Worm (Caenorhabditis elegans) whole organism, L4 larva: ENCODE results near the gene srx-117.

Experiments used
- D1046.2 ChIP-seq: fragments of 200-800 bp; sonication (Bioruptor generic); IDR thresholded peaks from 2 replicates; pipeline ENCODE4 v1.3.6; 2022; ENCODE audit warnings: missing genetic modification characterization, missing compliant biosample characterization
- F10B5.3 ChIP-seq: sonication (generic microtip); optimal IDR thresholded peaks from 2 replicates; lab custom pipeline; 2016; ENCODE audit warnings: mild to moderate bottlenecking, missing genetic modification characterization, missing compliant biosample characterization
- F26F4.8 ChIP-seq: fragments of 200-800 bp; sonication (Bioruptor generic); conservative IDR thresholded peaks from 2 replicates; pipeline ENCODE4 v1.3.6; 2022; ENCODE audit warnings: missing genetic modification characterization, missing compliant biosample characterization
- F44E2.7 ChIP-seq: fragments of 200-800 bp; sonication (Bioruptor generic); IDR thresholded peaks from 2 replicates; pipeline ENCODE4 v2.1.2; 2022; ENCODE audit warnings: missing genetic modification characterization, missing compliant biosample characterization
- R02D3.7 ChIP-seq: fragments of 150-350 bp; sonication (generic microtip); optimal IDR thresholded peaks from 3 replicates; lab custom pipeline; 2014; ENCODE audit warnings: missing biosample characterization, missing genetic modification characterization
- T20F7.1 ChIP-seq: fragments of 200-800 bp; sonication (Bioruptor generic); optimal IDR thresholded peaks from 2 replicates; lab custom pipeline; 2018; ENCODE audit warnings: mild to moderate bottlenecking, missing genetic modification characterization, missing compliant biosample characterization
- T26A8.4 ChIP-seq: fragments of 200-800 bp; sonication (Bioruptor generic); IDR thresholded peaks from 2 replicates; pipeline ENCODE4 v1.3.6; 2022; ENCODE audit warnings: missing genetic modification characterization, missing compliant biosample characterization
- Y48G9A.11 ChIP-seq: fragments of 200-800 bp; sonication (Bioruptor generic); IDR thresholded peaks from 2 replicates; pipeline ENCODE4 v1.3.6; 2022; ENCODE audit warnings: missing genetic modification reagents, missing genetic modification characterization, missing compliant biosample characterization
- Y75B8A.6 ChIP-seq: fragments of 200-800 bp; sonication (Bioruptor generic); IDR thresholded peaks from 2 replicates; pipeline ENCODE4 v1.3.6; 2022; ENCODE audit warnings: missing genetic modification reagents, missing genetic modification characterization, missing compliant biosample characterization
- ZK337.2 ChIP-seq: fragments of 200-800 bp; sonication (Bioruptor generic); IDR thresholded peaks from 2 replicates; pipeline ENCODE4 v1.3.6; 2022; ENCODE audit warnings: missing genetic modification reagents, missing genetic modification characterization, missing compliant biosample characterization
- ZK546.5 ChIP-seq, 2 experiments: sonication (generic microtip); optimal IDR thresholded peaks; 2 replicates each; lab custom pipeline; 2017; ENCODE audit warnings: missing biosample characterization in 2 of 2, missing genetic modification characterization in 2 of 2
- aha-1 ChIP-seq: fragments of 150-350 bp; peaks from one replicate; lab custom pipeline; 2014; ENCODE audit warnings: missing biosample characterization, missing genetic modification characterization
- ceh-44 ChIP-seq: fragments of 200-800 bp; sonication (Bioruptor generic); IDR thresholded peaks from 2 replicates; pipeline ENCODE4 v1.3.6; 2022; ENCODE audit warnings: missing genetic modification reagents, missing genetic modification characterization, missing compliant biosample characterization
- daf-12 ChIP-seq: fragments of 150-350 bp; optimal IDR thresholded peaks from 2 replicates; lab custom pipeline; 2014; ENCODE audit warnings: missing biosample characterization, missing genetic modification reagents, missing genetic modification characterization
- daf-16 ChIP-seq, 3 experiments: sonication (generic microtip); optimal IDR thresholded peaks; 2 replicates each; lab custom pipeline; 2016 to 2017; ENCODE audit warnings: missing genetic modification characterization in 3 of 3, missing genetic modification reagents in 3 of 3, mild to moderate bottlenecking in 2 of 3, missing compliant biosample characterization in 2 of 3, missing biosample characterization in 1 of 3, moderate library complexity in 1 of 3
- dmd-8 ChIP-seq: fragments of 200-800 bp; sonication (Bioruptor generic); IDR thresholded peaks from 2 replicates; pipeline ENCODE4 v1.3.6; 2022; ENCODE audit warnings: missing genetic modification characterization, missing compliant biosample characterization
- dve-1 ChIP-seq: sonication (generic microtip); optimal IDR thresholded peaks from 2 replicates; lab custom pipeline; 2017; ENCODE audit warnings: antibody characterized with exemption, mild to moderate bottlenecking, missing genetic modification characterization, missing compliant biosample characterization; ENCODE audit not compliant: insufficient read depth
- fos-1 ChIP-seq: fragments of 150-350 bp; optimal IDR thresholded peaks from 2 replicates; lab custom pipeline; 2014; ENCODE audit warnings: missing biosample characterization, missing genetic modification characterization
- hif-1 ChIP-seq, 2 experiments: sonication (generic microtip); optimal IDR thresholded peaks; 2 replicates each; lab custom pipeline; 2016 to 2017; ENCODE audit warnings: missing compliant biosample characterization in 2 of 2, missing genetic modification characterization in 2 of 2, missing genetic modification reagents in 2 of 2, missing genotype in 2 of 2, mild to moderate bottlenecking in 1 of 2
- lim-7 ChIP-seq: fragments of 200-800 bp; sonication (Bioruptor generic); IDR thresholded peaks from 2 replicates; pipeline ENCODE4 v1.3.6; 2022; ENCODE audit warnings: missing genetic modification characterization, missing compliant biosample characterization
- lin-13 ChIP-seq: fragments of 150-350 bp; optimal IDR thresholded peaks from 2 replicates; lab custom pipeline; 2014; ENCODE audit warnings: missing biosample characterization, missing genetic modification reagents, missing genetic modification characterization
- lin-29 ChIP-seq: fragments of 200-800 bp; sonication (Bioruptor generic); IDR thresholded peaks from 2 replicates; pipeline ENCODE4 v1.3.6; 2022; ENCODE audit warnings: missing genetic modification reagents, missing genetic modification characterization, missing compliant biosample characterization
- lin-39 ChIP-seq: fragments of 150-350 bp; optimal IDR thresholded peaks from 2 replicates; lab custom pipeline; 2014; ENCODE audit warnings: missing biosample characterization, missing genetic modification reagents, missing genetic modification characterization
- madf-5 ChIP-seq, 2 experiments: fragments of 200-800 bp; sonication (Bioruptor generic); IDR thresholded peaks; 2 replicates each; pipeline ENCODE4 v1.3.6; 2022; ENCODE audit warnings: missing compliant biosample characterization in 2 of 2, missing genetic modification characterization in 2 of 2
- madf-9 ChIP-seq: fragments of 200-800 bp; sonication (Bioruptor generic); conservative IDR thresholded peaks from 2 replicates; pipeline ENCODE4 v1.3.6; 2022; ENCODE audit warnings: missing genetic modification reagents, missing genetic modification characterization, missing compliant biosample characterization
- mdt-29 ChIP-seq: fragments of 200-800 bp; sonication (Bioruptor generic); IDR thresholded peaks from 2 replicates; pipeline ENCODE4 v1.3.6; 2022; ENCODE audit warnings: missing genetic modification reagents, missing genetic modification characterization, missing compliant biosample characterization
- mes-2 ChIP-seq: sonication (generic microtip); optimal IDR thresholded peaks from 2 replicates; lab custom pipeline; 2016; ENCODE audit warnings: missing genotype, mild to moderate bottlenecking, missing genetic modification characterization, missing compliant biosample characterization; ENCODE audit not compliant: poor library complexity, severe bottlenecking
- mxl-2 ChIP-seq: fragments of 200-800 bp; sonication (Bioruptor generic); conservative IDR thresholded peaks from 2 replicates; pipeline ENCODE4 v1.3.6; 2022; ENCODE audit warnings: missing genetic modification reagents, missing genetic modification characterization, missing compliant biosample characterization
- nhr-102 ChIP-seq: sonication (generic microtip); optimal IDR thresholded peaks from 2 replicates; lab custom pipeline; 2016; ENCODE audit warnings: mild to moderate bottlenecking, missing genetic modification characterization, moderate library complexity, missing compliant biosample characterization
- nhr-111 ChIP-seq: fragments of 200-800 bp; sonication (Bioruptor generic); optimal IDR thresholded peaks from 2 replicates; lab custom pipeline; 2018; ENCODE audit warnings: mild to moderate bottlenecking, missing genetic modification characterization, missing compliant biosample characterization
- nhr-25 ChIP-seq: sonication (generic microtip); optimal IDR thresholded peaks from 2 replicates; lab custom pipeline; 2017; ENCODE audit warnings: missing genetic modification characterization, mild to moderate bottlenecking, missing compliant biosample characterization, antibody characterized with exemption, moderate library complexity, borderline replicate concordance; ENCODE audit not compliant: insufficient read depth
- nhr-28 ChIP-seq: fragments of 150-350 bp; optimal IDR thresholded peaks from 2 replicates; lab custom pipeline; 2014; ENCODE audit warnings: missing biosample characterization, missing genetic modification characterization
- nhr-42 ChIP-seq: fragments of 200-800 bp; sonication (Bioruptor generic); IDR thresholded peaks from 2 replicates; pipeline ENCODE4 v1.3.6; 2022; ENCODE audit warnings: missing genetic modification characterization, missing compliant biosample characterization
- nhr-48 ChIP-seq: sonication (generic microtip); optimal IDR thresholded peaks from 2 replicates; lab custom pipeline; 2016; ENCODE audit warnings: mild to moderate bottlenecking, missing genetic modification characterization, missing compliant biosample characterization
- nhr-6 ChIP-seq: fragments of 150-350 bp; optimal IDR thresholded peaks from 2 replicates; lab custom pipeline; 2014; ENCODE audit warnings: missing biosample characterization, missing genetic modification characterization
- php-3 ChIP-seq: fragments of 200-800 bp; sonication (Bioruptor generic); IDR thresholded peaks from 2 replicates; pipeline ENCODE4 v1.3.6; 2022; ENCODE audit warnings: missing genetic modification reagents, missing genetic modification characterization, missing compliant biosample characterization
- pqm-1 ChIP-seq: sonication (generic microtip); optimal IDR thresholded peaks from 2 replicates; lab custom pipeline; 2017; ENCODE audit warnings: missing biosample characterization, missing genetic modification characterization
- rbr-2 ChIP-seq: sonication (generic microtip); optimal IDR thresholded peaks from 2 replicates; lab custom pipeline; 2016; ENCODE audit warnings: missing genotype, missing genetic modification characterization, missing compliant biosample characterization
- snpc-1.2 ChIP-seq: fragments of 200-800 bp; sonication (Bioruptor generic); IDR thresholded peaks from 2 replicates; pipeline ENCODE4 v1.3.6; 2022; ENCODE audit warnings: missing genetic modification reagents, missing genetic modification characterization, missing compliant biosample characterization
- tra-1 ChIP-seq: fragments of 200-800 bp; sonication (Bioruptor generic); IDR thresholded peaks from 2 replicates; pipeline ENCODE4 v1.3.6; 2022; ENCODE audit warnings: missing genetic modification reagents, missing genetic modification characterization, missing compliant biosample characterization
- unc-130 ChIP-seq: sonication (generic microtip); optimal IDR thresholded peaks from 2 replicates; lab custom pipeline; 2016; ENCODE audit warnings: missing genetic modification reagents, missing genetic modification characterization, missing compliant biosample characterization
- vab-7 ChIP-seq: fragments of 200-800 bp; sonication (Bioruptor generic); IDR thresholded peaks from 2 replicates; pipeline ENCODE4 v1.3.6; 2022; ENCODE audit warnings: missing genetic modification reagents, missing genetic modification characterization, missing compliant biosample characterization
- zag-1 ChIP-seq: fragments of 150-350 bp; optimal IDR thresholded peaks from 2 replicates; lab custom pipeline; 2014; ENCODE audit warnings: missing biosample characterization, missing genetic modification characterization
- zfp-3 ChIP-seq: fragments of 200-800 bp; sonication (Bioruptor generic); conservative IDR thresholded peaks from 2 replicates; pipeline ENCODE4 v1.3.6; 2022; ENCODE audit warnings: missing genetic modification reagents, missing genetic modification characterization, missing compliant biosample characterization
- zip-11 ChIP-seq: fragments of 200-800 bp; sonication (Bioruptor generic); IDR thresholded peaks from 2 replicates; pipeline ENCODE4 v1.3.6; 2022; ENCODE audit warnings: missing genetic modification characterization, missing compliant biosample characterization
- ztf-7 ChIP-seq: fragments of 150-350 bp; optimal IDR thresholded peaks from 2 replicates; lab custom pipeline; 2014; ENCODE audit warnings: missing biosample characterization, missing genetic modification characterization

Gene srx-117

DNA sequence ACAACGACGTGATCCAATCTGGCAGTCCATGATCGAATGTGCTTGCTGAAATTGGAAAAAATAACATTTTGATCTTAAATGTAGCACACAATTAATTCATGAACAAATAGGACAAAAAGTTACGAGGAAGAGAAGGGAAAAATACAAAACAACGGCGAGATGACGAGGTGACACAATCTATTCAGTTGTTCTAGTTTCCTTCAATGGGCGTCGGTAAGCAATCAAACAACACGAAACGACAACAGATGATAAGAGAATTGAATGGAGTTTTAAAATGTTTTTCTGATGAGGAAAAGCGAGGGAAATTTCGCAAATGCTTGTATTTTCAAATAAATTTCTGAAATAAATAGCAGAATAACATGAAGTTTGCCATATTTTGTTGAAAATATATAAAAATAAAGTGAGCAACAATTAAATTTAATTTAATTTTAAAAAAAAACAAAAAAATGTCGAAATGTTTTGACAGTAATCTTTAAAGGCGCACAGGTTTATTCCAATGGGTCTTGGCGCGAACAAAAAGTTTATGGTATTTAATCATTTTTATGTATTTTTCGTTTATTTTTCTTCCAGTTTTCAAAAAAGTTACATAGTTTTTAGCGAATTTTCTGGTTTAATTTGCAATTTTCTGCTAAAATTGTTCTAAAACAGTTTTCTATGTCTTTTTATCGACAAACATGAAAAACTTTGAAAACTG is 21.9 kb downstream of the srx-117 start, which contains the start of gene C14C11.7:
TSS of gene C14C11.7 (minus strand) at position 51 of the 694 bp plus-strand sequence.
- TF ChIP-seq T20F7.1 (GFP tag; lab: Kevin White, UChicago) (no peak), daf-16 (GFP tag; optimal IDR thresholded peaks at IDR 0.05; lab: Kevin White, UChicago) (no peak), daf-16 (tag; optimal IDR thresholded peaks at IDR 0.05; lab: Kevin White, UChicago) (peak; percentile 86), nhr-28 (tag; lab: Kevin White, UChicago) (peak; percentile 41)
- TF ChIP-seq, all 104 proteins: peak for 2

DNA sequence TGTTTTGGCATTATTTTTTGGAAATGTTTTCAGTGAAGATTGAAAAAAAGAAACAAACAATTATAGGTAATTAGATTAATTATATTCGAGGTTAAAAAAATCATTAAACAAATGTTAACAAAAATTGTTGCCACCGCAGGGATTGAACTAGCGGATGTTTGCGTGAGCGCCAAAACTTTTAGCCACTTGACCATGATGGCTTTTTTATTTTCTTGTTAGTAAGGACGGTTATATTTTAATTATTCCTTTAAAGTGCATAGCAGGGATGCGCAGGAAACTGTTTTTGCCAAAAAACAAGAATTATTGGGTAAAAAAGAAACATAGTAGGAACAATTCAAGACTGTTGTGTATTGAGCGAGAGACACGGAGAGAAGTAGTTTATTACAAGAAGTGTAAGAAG is 23.1 kb downstream of the srx-117 start:
- peak; percentile 66 for TF ChIP-seq madf-9 (GFP tag; lab: Robert Waterston, UW)
- TF ChIP-seq zag-1 (tag; lab: Kevin White, UChicago) = no peak
- TF ChIP-seq dve-1 = no peak
- TF ChIP-seq ZK337.2 (GFP tag; lab: Robert Waterston, UW) = 0 out of 2 replicates have a peak, but pooled peaks have one; percentile 43
- no peak for TF ChIP-seq R02D3.7
- peak; percentile 43 for TF ChIP-seq unc-130 (GFP tag; lab: Kevin White, UChicago)
- peak in 1 of 2 experiments; percentile 72 for TF ChIP-seq daf-16 (GFP tag; optimal IDR thresholded peaks at IDR 0.05; lab: Kevin White, UChicago)
- no peak for TF ChIP-seq daf-16 (tag; optimal IDR thresholded peaks at IDR 0.05; lab: Kevin White, UChicago)
- peak; percentile 72 for TF ChIP-seq mdt-29 (GFP tag; lab: Robert Waterston, UW)
- peak; percentile 71 for TF ChIP-seq aha-1 (tag; lab: Kevin White, UChicago)
- peak in 1 of 2 experiments; percentile 47 for TF ChIP-seq hif-1 (tag; optimal IDR thresholded peaks at IDR 0.05; lab: Kevin White, UChicago)
- peak; percentile 19 for TF ChIP-seq rbr-2
- TF ChIP-seq ztf-7 (tag; lab: Kevin White, UChicago) = no peak
- TF ChIP-seq tra-1 = peak; percentile 83
- TF ChIP-seq php-3 (GFP tag; lab: Robert Waterston, UW) = peak; percentile 86
- TF ChIP-seq zfp-3 = peak; percentile 62; the same call in 1 of the 2 replicates
- peak; percentile 56 for TF ChIP-seq nhr-102 (tag; lab: Kevin White, UChicago)
- TF ChIP-seq T26A8.4 (GFP tag; lab: Robert Waterston, UW) = peak; percentile 90
- TF ChIP-seq Y48G9A.11 = peak; percentile 87
- peak; percentile 84 for TF ChIP-seq dmd-8 (GFP tag; lab: Robert Waterston, UW)
- TF ChIP-seq nhr-111 (GFP tag; lab: Kevin White, UChicago) = peak; percentile 87
- TF ChIP-seq Y75B8A.6 (GFP tag; lab: Robert Waterston, UW) = peak; percentile 86; the same call in 1 of the 2 replicates
- TF ChIP-seq daf-12 (tag; lab: Kevin White, UChicago) = no peak
- TF ChIP-seq nhr-42 (GFP tag; lab: Robert Waterston, UW) = peak; percentile 70
- no peak for TF ChIP-seq ceh-44
- peak; percentile 98 for TF ChIP-seq lim-7
- TF ChIP-seq ZK546.5 (tag; optimal IDR thresholded peaks at IDR 0.05; lab: Kevin White, UChicago) = no peak
- peak; percentile 29 for TF ChIP-seq lin-13
- peak; percentile 75 for TF ChIP-seq vab-7 (GFP tag; lab: Robert Waterston, UW)
- no peak for TF ChIP-seq pqm-1 (tag; lab: Kevin White, UChicago)
- peak; percentile 57 for TF ChIP-seq nhr-48
- TF ChIP-seq madf-5 (GFP tag; IDR thresholded peaks at IDR 0.05; lab: Robert Waterston, UW) = peak; percentile 68 to 100; a peak in 3 of 4 replicates
- TF ChIP-seq mxl-2 (GFP tag; lab: Robert Waterston, UW) = 0 out of 2 replicates have a peak, but pooled peaks have one; percentile 25
- peak; percentile 97 for TF ChIP-seq F44E2.7 (GFP tag; lab: Robert Waterston, UW)
- peak; percentile 76 for TF ChIP-seq lin-29
- TF ChIP-seq lin-39 = no peak
- no peak for TF ChIP-seq nhr-6 (tag; lab: Kevin White, UChicago)
- TF ChIP-seq snpc-1.2 (GFP tag; lab: Robert Waterston, UW) = peak; percentile 88
- no peak for TF ChIP-seq nhr-28 (tag; lab: Kevin White, UChicago)
- no peak for TF ChIP-seq fos-1 (tag; lab: Kevin White, UChicago)
- peak; percentile 92 for TF ChIP-seq D1046.2
- TF ChIP-seq zip-11 (GFP tag; lab: Robert Waterston, UW) = peak; percentile 84; the same call in 1 of the 2 replicates
- no peak for TF ChIP-seq nhr-25 (tag; lab: Kevin White, UChicago)
- TF ChIP-seq mes-2 (tag; lab: Kevin White, UChicago) = peak; percentile 70
- no peak for TF ChIP-seq F10B5.3 (tag; lab: Kevin White, UChicago)
- TF ChIP-seq F26F4.8 (GFP tag; lab: Robert Waterston, UW) = peak; percentile 93
